Comparison of ENCODE assay signal across 1 fruit fly cellular context in genomic region chr3R:21839636-21840035, dm6.
TF ChIP-seq lines count a peak whose summit lies in the region.

No protein-coding gene starts in this region.

TF ChIP-seq in whole organism, embryonic, 481 proteins besides CTCF, POLR2A, EP300 and RAD21 (continued from another document):
- TF ChIP-seq lab (GFP tag; optimal IDR thresholded peaks at IDR 0.05; lab: Kevin White, UChicago) (peak; percentile 42), dpn (GFP tag; optimal IDR thresholded peaks at IDR 0.05; lab: Kevin White, UChicago) (no peak), odd (GFP tag; optimal IDR thresholded peaks at IDR 0.05; lab: Kevin White, UChicago) (peak; percentile 15), Kr (GFP tag; optimal IDR thresholded peaks at IDR 0.05; lab: Kevin White, UChicago) (no peak), sc (optimal IDR thresholded peaks at IDR 0.05; lab: Kevin White, UChicago) (no peak), sc (GFP tag; optimal IDR thresholded peaks at IDR 0.05; lab: Kevin White, UChicago) (no peak), HHEX (GFP tag; optimal IDR thresholded peaks at IDR 0.05; lab: Kevin White, UChicago) (peak; percentile 12), PHDP (tag; optimal IDR thresholded peaks at IDR 0.05; lab: Kevin White, UChicago) (peak; percentile 49), Deaf1 (tag; optimal IDR thresholded peaks at IDR 0.05; lab: Kevin White, UChicago) (peak; percentile 10), mam (GFP tag; optimal IDR thresholded peaks at IDR 0.05; lab: Kevin White, UChicago) (no peak), ranshi (GFP tag; IDR thresholded peaks at IDR 0.05; lab: Robert Waterston, UW) (no peak), Asciz (GFP tag; optimal IDR thresholded peaks at IDR 0.05; lab: Kevin White, UChicago) (peak; percentile 47), CG13296 (GFP tag; optimal IDR thresholded peaks at IDR 0.05; lab: Kevin White, UChicago) (peak; percentile 64), CG8388 (GFP tag; optimal IDR thresholded peaks at IDR 0.05; lab: Kevin White, UChicago) (peak; percentile 15), CG3281 (GFP tag; optimal IDR thresholded peaks at IDR 0.05; lab: Kevin White, UChicago) (peak; percentile 54), Max (GFP tag; optimal IDR thresholded peaks at IDR 0.05; lab: Kevin White, UChicago) (no peak), D (optimal IDR thresholded peaks at IDR 0.05; lab: Kevin White, UChicago) (no peak), D (GFP tag; optimal IDR thresholded peaks at IDR 0.05; lab: Kevin White, UChicago) (peak; percentile 31), CG16779 (GFP tag; IDR thresholded peaks at IDR 0.05; lab: Robert Waterston, UW) (no peak), CG17361 (GFP tag; IDR thresholded peaks at IDR 0.05; lab: Robert Waterston, UW) (peak; percentile 51; the same call in 1 of the 3 replicates), Dbx (GFP tag; IDR thresholded peaks at IDR 0.05; lab: Robert Waterston, UW) (no peak), CG6683 (GFP tag; optimal IDR thresholded peaks at IDR 0.05; lab: Kevin White, UChicago) (no peak), CG15514 (GFP tag; optimal IDR thresholded peaks at IDR 0.05; lab: Kevin White, UChicago) (peak; percentile 7), CG10979 (tag; optimal IDR thresholded peaks at IDR 0.05; lab: Kevin White, UChicago) (peak; percentile 48), nom (GFP tag; optimal IDR thresholded peaks at IDR 0.05; lab: Kevin White, UChicago) (peak; percentile 46), CG8765 (GFP tag; IDR thresholded peaks at IDR 0.05; lab: Robert Waterston, UW) (no peak), grau (tag; optimal IDR thresholded peaks at IDR 0.05; lab: Kevin White, UChicago) (peak; percentile 43), phol (tag; optimal IDR thresholded peaks at IDR 0.05; lab: Kevin White, UChicago) (peak; percentile 34), caup (GFP tag; optimal IDR thresholded peaks at IDR 0.05; lab: Kevin White, UChicago; ENCODE audit: severe bottlenecking) (peak; percentile 7), MESR4 (GFP tag; optimal IDR thresholded peaks at IDR 0.05; lab: Kevin White, UChicago) (no peak), bsh (GFP tag; optimal IDR thresholded peaks at IDR 0.05; lab: Kevin White, UChicago) (peak in 1 of 2 experiments; percentile 26), CG17829 (tag; optimal IDR thresholded peaks at IDR 0.05; lab: Kevin White, UChicago) (peak; percentile 35), CG10267 (tag; optimal IDR thresholded peaks at IDR 0.05; lab: Kevin White, UChicago) (peak; percentile 47), ac (GFP tag; optimal IDR thresholded peaks at IDR 0.05; lab: Kevin White, UChicago) (no peak), dmrt11E (tag; optimal IDR thresholded peaks at IDR 0.05; lab: Kevin White, UChicago) (peak; percentile 22), Oli (tag; optimal IDR thresholded peaks at IDR 0.05; lab: Kevin White, UChicago) (peak; percentile 11), nerfin-2 (GFP tag; IDR thresholded peaks at IDR 0.05; lab: Robert Waterston, UW; ENCODE audit: partially characterized antibody) (no peak), gsb-n (tag; optimal IDR thresholded peaks at IDR 0.05; lab: Kevin White, UChicago) (peak; percentile 13), hth (optimal IDR thresholded peaks at IDR 0.05; lab: Kevin White, UChicago) (no peak), croc (GFP tag; conservative IDR thresholded peaks at IDR 0.05; lab: Robert Waterston, UW) (no peak), Elba2 (GFP tag; optimal IDR thresholded peaks at IDR 0.05; lab: Kevin White, UChicago) (no peak), CG3065 (GFP tag; optimal IDR thresholded peaks at IDR 0.05; lab: Kevin White, UChicago) (no peak), CG18599 (GFP tag; optimal IDR thresholded peaks at IDR 0.05; lab: Kevin White, UChicago) (peak; percentile 23), stwl (tag; optimal IDR thresholded peaks at IDR 0.05; lab: Kevin White, UChicago) (no peak), Ptx1 (GFP tag; IDR thresholded peaks at IDR 0.05; lab: Robert Waterston, UW) (no peak), CG18262 (tag; optimal IDR thresholded peaks at IDR 0.05; lab: Kevin White, UChicago) (peak; percentile 63), CG7556 (GFP tag; optimal IDR thresholded peaks at IDR 0.05; lab: Kevin White, UChicago) (no peak), CoRest (tag; optimal IDR thresholded peaks at IDR 0.05; lab: Kevin White, UChicago) (peak; percentile 50)
